Worm (Caenorhabditis elegans): Measurements from ENCODE around the gene mak-2.

mak-2 gene

ce11 chrIV:914856-915255 lies 29.7 kb downstream of the mak-2 start:
- TF ChIP-seq pqm-1 (tag; optimal IDR thresholded peaks at IDR 0.05): no peak

ce11 chrIV:917640-918039 lies 32.5 kb downstream of the mak-2 start:
- no peak for TF ChIP-seq pha-2 (tag; optimal IDR thresholded peaks at IDR 0.05)
- no peak for TF ChIP-seq ahr-1 (tag; optimal IDR thresholded peaks at IDR 0.05)
- no peak for TF ChIP-seq C08G9.2 (tag; optimal IDR thresholded peaks at IDR 0.05)
- no peak for TF ChIP-seq dve-1 (tag; optimal IDR thresholded peaks at IDR 0.05)
- TF ChIP-seq odd-2 (tag; optimal IDR thresholded peaks at IDR 0.05): no peak
- TF ChIP-seq rnt-1 (tag; optimal IDR thresholded peaks at IDR 0.05): no peak
- TF ChIP-seq ceh-30 (tag; optimal IDR thresholded peaks at IDR 0.05): no peak
- no peak for TF ChIP-seq K09A11.1 (tag; optimal IDR thresholded peaks at IDR 0.05; ENCODE audit: insufficient read depth)
- TF ChIP-seq hlh-30 (tag; optimal IDR thresholded peaks at IDR 0.05; ENCODE audit: insufficient read depth): no peak
- TF ChIP-seq ceh-9 (tag; optimal IDR thresholded peaks at IDR 0.05): no peak
- no peak for TF ChIP-seq C38D4.7 (GFP tag; optimal IDR thresholded peaks at IDR 0.05)
- no peak for TF ChIP-seq elt-2 (tag; optimal IDR thresholded peaks at IDR 0.05)
- TF ChIP-seq F13H6.1 (tag; optimal IDR thresholded peaks at IDR 0.05): no peak
- no peak for TF ChIP-seq ref-2 (tag; optimal IDR thresholded peaks at IDR 0.05)
- TF ChIP-seq hlh-8 (tag; optimal IDR thresholded peaks at IDR 0.05): no peak
- TF ChIP-seq syd-9 (tag; optimal IDR thresholded peaks at IDR 0.05): no peak
- no peak for TF ChIP-seq tbx-2 (tag; optimal IDR thresholded peaks at IDR 0.05)

ce11 chrIV:919690-920089 lies 34.5 kb downstream of the mak-2 start, which contains the start of gene F58H7.5:
Gene F58H7.5, plus strand, starts transcription at chrIV:919990.
- TF ChIP-seq K09A11.1 (tag; optimal IDR thresholded peaks at IDR 0.05; ENCODE audit: insufficient read depth) (no peak), unc-86 (tag; optimal IDR thresholded peaks at IDR 0.05) (no peak), eyg-1 (tag; optimal IDR thresholded peaks at IDR 0.05) (no peak), tbx-2 (tag; optimal IDR thresholded peaks at IDR 0.05) (no peak), lin-11 (tag; optimal IDR thresholded peaks at IDR 0.05) (no peak), Y22D7AL.16 (tag; optimal IDR thresholded peaks at IDR 0.05) (no peak), K02D7.2 (tag; optimal IDR thresholded peaks at IDR 0.05) (no peak), sdc-2 (tag; optimal IDR thresholded peaks at IDR 0.05) (no peak), hlh-6 (tag; optimal IDR thresholded peaks at IDR 0.05) (no peak), unc-42 (tag; optimal IDR thresholded peaks at IDR 0.05) (no peak), pqm-1 (tag; optimal IDR thresholded peaks at IDR 0.05) (no peak), lim-6 (tag; optimal IDR thresholded peaks at IDR 0.05) (no peak), hlh-15 (tag; optimal IDR thresholded peaks at IDR 0.05) (no peak), dve-1 (tag; optimal IDR thresholded peaks at IDR 0.05) (no peak), ztf-16 (tag; optimal IDR thresholded peaks at IDR 0.05) (no peak), ceh-24 (tag; optimal IDR thresholded peaks at IDR 0.05) (no peak), C08G9.2 (tag; optimal IDR thresholded peaks at IDR 0.05) (no peak)

DNA sequence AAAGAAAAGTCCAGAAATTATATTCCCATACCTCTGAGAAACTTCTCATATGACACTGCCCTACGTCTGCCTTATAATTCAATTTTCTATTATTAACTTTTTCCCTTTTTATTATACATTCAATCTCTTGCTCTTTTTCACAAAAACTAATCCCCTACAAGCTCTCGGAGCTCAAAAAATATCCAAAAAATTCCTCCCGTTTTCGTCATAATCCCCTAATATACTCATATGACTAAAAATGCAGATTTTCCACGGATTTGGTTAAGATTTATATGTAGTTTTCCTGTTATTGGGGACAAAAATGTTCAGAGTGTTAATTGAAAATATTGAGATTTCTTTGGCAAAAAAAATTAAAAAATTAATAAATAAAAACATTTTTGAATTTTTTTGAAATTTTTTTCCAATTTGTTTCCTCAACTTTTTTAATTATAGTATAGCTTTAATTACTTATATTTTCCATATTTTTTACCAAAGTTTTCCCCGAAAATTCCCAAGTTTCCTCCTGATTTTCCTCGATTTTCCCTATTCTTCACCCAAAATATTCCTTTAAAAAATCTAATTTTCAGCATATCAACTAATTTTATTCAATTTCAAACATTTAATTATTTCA lies 39.3 kb downstream of the mak-2 start, which contains the start of gene lgc-30:
lgc-30 (plus strand) TSS at position 560 of the 610 bp plus-strand sequence.
- TF ChIP-seq fax-1 (tag; optimal IDR thresholded peaks at IDR 0.05): no peak
- no peak for TF ChIP-seq hlh-30 (tag; optimal IDR thresholded peaks at IDR 0.05; ENCODE audit: insufficient read depth)
- no peak for TF ChIP-seq ceh-24 (tag; optimal IDR thresholded peaks at IDR 0.05)
- no peak for TF ChIP-seq sdc-2 (tag; optimal IDR thresholded peaks at IDR 0.05)
- no peak for TF ChIP-seq ztf-16 (tag; optimal IDR thresholded peaks at IDR 0.05)
- no peak for TF ChIP-seq ceh-30 (tag; optimal IDR thresholded peaks at IDR 0.05)
- TF ChIP-seq pag-3 (tag; optimal IDR thresholded peaks at IDR 0.05; ENCODE audit: borderline replicate concordance): no peak
- no peak for TF ChIP-seq unc-42 (tag; optimal IDR thresholded peaks at IDR 0.05)
- TF ChIP-seq ceh-45 (GFP tag; IDR thresholded peaks at IDR 0.05): no peak
- no peak for TF ChIP-seq madf-2 (tag; optimal IDR thresholded peaks at IDR 0.05)
- no peak for TF ChIP-seq ceh-2 (tag; optimal IDR thresholded peaks at IDR 0.05)
- TF ChIP-seq npax-4 (tag; optimal IDR thresholded peaks at IDR 0.05): no peak
- no peak for TF ChIP-seq tbx-2 (tag; optimal IDR thresholded peaks at IDR 0.05)
- TF ChIP-seq dve-1 (tag; optimal IDR thresholded peaks at IDR 0.05): no peak
